Worm (Caenorhabditis elegans): ENCODE data around the gene cyp-33C11.

- no peak for TF ChIP-seq him-1 (tag; optimal IDR thresholded peaks at IDR 0.05)
- TF ChIP-seq dao-5 (tag; optimal IDR thresholded peaks at IDR 0.05): no peak
- TF ChIP-seq W03F9.2 (tag; optimal IDR thresholded peaks at IDR 0.05): no peak
Measured at ce11 chrV:756169-756568, 43.4 kb upstream of the cyp-33C11 start, which contains the start of gene str-20.

All from whole organism, L4/young adult.